Worm (Caenorhabditis elegans): ENCODE data around the gene glit-1.

DNA sequence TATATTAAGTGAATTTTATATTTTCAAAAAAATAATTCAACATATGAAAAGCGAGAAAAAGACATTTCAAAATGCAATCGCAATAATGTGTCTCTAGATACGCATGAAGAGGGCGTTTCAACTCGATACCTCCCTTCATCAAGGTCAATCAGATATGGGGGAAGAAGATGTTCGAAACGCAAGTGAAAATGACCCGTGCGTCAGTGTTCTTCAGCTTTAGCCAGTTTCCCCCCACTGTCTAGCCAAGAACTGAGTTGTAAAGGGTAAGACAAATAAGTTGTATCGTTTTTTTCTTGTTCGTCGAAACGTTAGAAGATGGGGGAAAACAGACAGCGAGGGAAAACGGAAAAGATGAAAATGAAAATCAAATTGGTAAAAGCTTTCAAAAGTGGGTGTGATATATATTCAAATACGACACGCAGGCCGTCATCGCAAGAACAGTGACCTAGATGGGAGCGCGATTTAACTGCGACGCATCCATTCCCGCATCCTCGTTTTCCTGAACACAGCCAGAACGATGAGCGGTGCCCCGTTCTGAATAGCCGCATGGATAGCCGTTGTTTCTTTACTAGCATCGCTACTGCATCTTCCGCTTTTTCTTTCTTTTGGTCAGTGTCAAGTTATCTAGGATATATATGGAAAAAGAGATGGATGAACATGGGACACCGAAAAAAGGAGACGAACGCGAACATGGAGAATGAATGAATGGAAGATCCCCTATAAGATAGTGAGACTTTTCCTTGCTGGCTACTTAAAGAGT, 17.3 kb upstream of the glit-1 start:
- TF ChIP-seq elt-3 (tag; optimal IDR thresholded peaks at IDR 0.05), result no peak
- TF ChIP-seq fos-1 (tag; optimal IDR thresholded peaks at IDR 0.05), result no peak
- no peak for TF ChIP-seq unc-30 (tag; optimal IDR thresholded peaks at IDR 0.05)
- TF ChIP-seq lir-3 (tag; optimal IDR thresholded peaks at IDR 0.05; ENCODE audit: poor library complexity), result no peak
- TF ChIP-seq mab-9 (GFP tag; IDR thresholded peaks at IDR 0.05), result no peak
- TF ChIP-seq lin-15B (tag; optimal IDR thresholded peaks at IDR 0.05), result no peak
- TF ChIP-seq hpl-2 (GFP tag; optimal IDR thresholded peaks at IDR 0.05), result no peak

Data from whole organism, L1 larva.